Worm (Caenorhabditis elegans) whole organism, L1 larva: ENCODE data around the gene maph-1.3.

Experiments used
- C04F5.9 ChIP-seq: sonication (generic microtip); optimal IDR thresholded peaks from 2 replicates; lab custom pipeline; 2016; ENCODE audit warnings: missing genetic modification characterization, missing compliant biosample characterization
- Y116A8C.19 ChIP-seq: sonication (generic microtip); optimal IDR thresholded peaks from 2 replicates; lab custom pipeline; 2016; ENCODE audit warnings: missing compliant biosample characterization, missing genetic modification characterization, borderline replicate concordance
- aly-2 ChIP-seq: fragments of 150-350 bp; optimal IDR thresholded peaks from 2 replicates; lab custom pipeline; 2014; ENCODE audit warnings: missing biosample characterization, missing genetic modification characterization
- ama-1 ChIP-seq: fragments of 150-350 bp; optimal IDR thresholded peaks from 2 replicates; lab custom pipeline; 2014
- blmp-1 ChIP-seq: fragments of 150-350 bp; optimal IDR thresholded peaks from 2 replicates; lab custom pipeline; 2014; ENCODE audit warnings: missing biosample characterization, missing genetic modification characterization
- ceh-88 ChIP-seq: fragments of 200-800 bp; sonication (Bioruptor generic); IDR thresholded peaks from 2 replicates; pipeline ENCODE4 v1.3.6; 2022; ENCODE audit warnings: missing genetic modification characterization, missing compliant biosample characterization
- ceh-90 ChIP-seq: sonication (generic microtip); optimal IDR thresholded peaks from 2 replicates; lab custom pipeline; 2016; ENCODE audit warnings: missing genetic modification characterization, missing compliant biosample characterization
- efl-1 ChIP-seq, 4 experiments: fragments of 150-350 bp; optimal IDR thresholded peaks in 3 of 4; peaks in 1 of 4; 1 replicate in 1 of 4; 2 replicates in 3 of 4; lab custom pipeline; 2014; ENCODE audit warnings: missing biosample characterization in 2 of 4, missing genetic modification characterization in 2 of 4, missing genetic modification reagents in 2 of 4
- efl-3 ChIP-seq: fragments of 200-800 bp; sonication (Bioruptor generic); optimal IDR thresholded peaks from 2 replicates; lab custom pipeline; 2018; ENCODE audit warnings: mild to moderate bottlenecking, missing genetic modification characterization, missing compliant biosample characterization
- egl-27 ChIP-seq, 2 experiments: fragments of 150-350 bp in 1 of 2; sonication (generic microtip); optimal IDR thresholded peaks; 3 replicates each; lab custom pipeline; 2017 to 2018; ENCODE audit warnings: missing biosample characterization in 2 of 2, missing genetic modification characterization in 2 of 2, missing genetic modification reagents in 2 of 2
- elt-3 ChIP-seq, 6 experiments: fragments of 150-350 bp in 1 of 6; sonication (generic microtip); optimal IDR thresholded peaks; 2 replicates each; lab custom pipeline; 2017 to 2018; ENCODE audit warnings: missing biosample characterization in 6 of 6, missing genetic modification characterization in 6 of 6, inconsistent platforms in 1 of 6
- ets-5 ChIP-seq: fragments of 200-800 bp; sonication (Bioruptor generic); IDR thresholded peaks from 2 replicates; pipeline ENCODE4 v1.3.6; 2022; ENCODE audit warnings: missing genetic modification characterization, missing compliant biosample characterization
- fkh-10 ChIP-seq: sonication (generic microtip); optimal IDR thresholded peaks from 2 replicates; lab custom pipeline; 2017; ENCODE audit warnings: missing biosample characterization, missing genetic modification reagents, missing genetic modification characterization
- fkh-8 ChIP-seq: sonication (generic microtip); optimal IDR thresholded peaks from 2 replicates; lab custom pipeline; 2016; ENCODE audit warnings: mild to moderate bottlenecking, missing genetic modification characterization, missing compliant biosample characterization
- hlh-17 ChIP-seq: fragments of 200-800 bp; sonication (Bioruptor generic); optimal IDR thresholded peaks from 2 replicates; lab custom pipeline; 2018; ENCODE audit warnings: missing genetic modification characterization, mild to moderate bottlenecking, missing compliant biosample characterization, moderate library complexity, borderline replicate concordance
- hlh-4 ChIP-seq: sonication (generic microtip); optimal IDR thresholded peaks from 2 replicates; lab custom pipeline; 2016; ENCODE audit warnings: mild to moderate bottlenecking, missing genetic modification characterization, missing compliant biosample characterization
- hpl-2 ChIP-seq: fragments of 150-350 bp; optimal IDR thresholded peaks from 2 replicates; lab custom pipeline; 2014; ENCODE audit warnings: missing biosample characterization, missing genetic modification reagents, missing genetic modification characterization
- lin-13 ChIP-seq: fragments of 150-350 bp; optimal IDR thresholded peaks from 2 replicates; lab custom pipeline; 2014; ENCODE audit warnings: missing biosample characterization, missing genetic modification reagents, missing genetic modification characterization
- lin-14 ChIP-seq: fragments of 200-800 bp; sonication (Bioruptor generic); optimal IDR thresholded peaks from 2 replicates; lab custom pipeline; 2018; ENCODE audit warnings: mild to moderate bottlenecking, missing genetic modification characterization, moderate library complexity, missing compliant biosample characterization
- lin-35 ChIP-seq, 2 experiments: fragments of 150-350 bp; optimal IDR thresholded peaks; 2 replicates each; lab custom pipeline; 2014; ENCODE audit warnings: missing biosample characterization in 2 of 2, missing genetic modification characterization in 2 of 2, missing genetic modification reagents in 2 of 2
- lir-3 ChIP-seq: sonication (generic microtip); optimal IDR thresholded peaks from 2 replicates; lab custom pipeline; 2016; ENCODE audit warnings: mild to moderate bottlenecking, missing genetic modification characterization, moderate library complexity, missing compliant biosample characterization; ENCODE audit not compliant: poor library complexity
- lsy-2 ChIP-seq, 2 experiments: fragments of 150-350 bp; optimal IDR thresholded peaks; 2 replicates each; lab custom pipeline; 2014; ENCODE audit warnings: missing biosample characterization in 2 of 2, missing genetic modification characterization in 2 of 2
- mdl-1 ChIP-seq, 2 experiments: fragments of 150-350 bp; optimal IDR thresholded peaks; 2 replicates each; lab custom pipeline; 2014 to 2017; ENCODE audit warnings: missing biosample characterization in 2 of 2, missing genetic modification characterization in 2 of 2, inconsistent platforms in 1 of 2
- mef-2 ChIP-seq: fragments of 150-350 bp; optimal IDR thresholded peaks from 2 replicates; lab custom pipeline; 2014; ENCODE audit warnings: missing biosample characterization, missing genetic modification characterization
- nhr-11 ChIP-seq: fragments of 150-350 bp; optimal IDR thresholded peaks from 2 replicates; lab custom pipeline; 2014; ENCODE audit warnings: missing biosample characterization, missing genetic modification characterization
- nhr-12 ChIP-seq: sonication (generic microtip); optimal IDR thresholded peaks from 2 replicates; lab custom pipeline; 2017; ENCODE audit warnings: missing biosample characterization, missing genetic modification characterization
- nhr-20 ChIP-seq: sonication (generic microtip); optimal IDR thresholded peaks from 2 replicates; lab custom pipeline; 2016; ENCODE audit warnings: mild to moderate bottlenecking, missing genetic modification characterization, missing compliant biosample characterization
- nhr-71 ChIP-seq: sonication (generic microtip); optimal IDR thresholded peaks from 2 replicates; lab custom pipeline; 2016; ENCODE audit warnings: mild to moderate bottlenecking, missing genetic modification characterization, moderate library complexity, missing compliant biosample characterization
- nhr-77 ChIP-seq: fragments of 150-350 bp; optimal IDR thresholded peaks from 2 replicates; lab custom pipeline; 2014; ENCODE audit warnings: missing biosample characterization, missing genetic modification characterization
- pag-3 ChIP-seq: sonication (generic microtip); optimal IDR thresholded peaks from 2 replicates; lab custom pipeline; 2017; ENCODE audit warnings: missing genetic modification characterization, mild to moderate bottlenecking, missing compliant biosample characterization, antibody characterized with exemption, borderline replicate concordance; ENCODE audit not compliant: insufficient read depth
- rnt-1 ChIP-seq: sonication (generic microtip); optimal IDR thresholded peaks from 2 replicates; lab custom pipeline; 2016; ENCODE audit warnings: mild to moderate bottlenecking, missing genetic modification characterization, moderate library complexity, missing compliant biosample characterization
- skn-1 ChIP-seq: fragments of 150-350 bp; optimal IDR thresholded peaks from 2 replicates; lab custom pipeline; 2014; ENCODE audit warnings: missing biosample characterization, missing genetic modification characterization
- snu-23 ChIP-seq: sonication (generic microtip); optimal IDR thresholded peaks from 2 replicates; lab custom pipeline; 2016; ENCODE audit warnings: missing genetic modification characterization, missing compliant biosample characterization
- swsn-7 ChIP-seq: sonication (generic microtip); optimal IDR thresholded peaks from 2 replicates; lab custom pipeline; 2016; ENCODE audit warnings: missing genetic modification characterization, missing compliant biosample characterization
- tbx-2 ChIP-seq: sonication (generic microtip); optimal IDR thresholded peaks from 2 replicates; lab custom pipeline; 2016; ENCODE audit warnings: missing genetic modification characterization, missing compliant biosample characterization
- unc-30 ChIP-seq: sonication (generic microtip); optimal IDR thresholded peaks from 2 replicates; lab custom pipeline; 2017; ENCODE audit warnings: missing biosample characterization, missing genetic modification characterization
- unc-62 ChIP-seq: fragments of 150-350 bp; optimal IDR thresholded peaks from 2 replicates; lab custom pipeline; 2014; ENCODE audit warnings: missing biosample characterization, missing genetic modification reagents, missing genetic modification characterization
- unc-98 ChIP-seq: fragments of 200-800 bp; sonication (Bioruptor generic); IDR thresholded peaks from 2 replicates; pipeline ENCODE4 v1.3.6; 2022; ENCODE audit warnings: missing genetic modification characterization, missing compliant biosample characterization
- vab-15 ChIP-seq: sonication (generic microtip); optimal IDR thresholded peaks from 2 replicates; lab custom pipeline; 2017; ENCODE audit warnings: missing genotype, mild to moderate bottlenecking, missing genetic modification characterization, missing compliant biosample characterization
- xbp-1 ChIP-seq: sonication (generic microtip); optimal IDR thresholded peaks from 2 replicates; lab custom pipeline; 2016; ENCODE audit warnings: missing genetic modification characterization, missing compliant biosample characterization
- zip-4 ChIP-seq: fragments of 200-800 bp; sonication (Bioruptor generic); optimal IDR thresholded peaks from 2 replicates; lab custom pipeline; 2018; ENCODE audit warnings: mild to moderate bottlenecking, missing genetic modification characterization, moderate library complexity, missing compliant biosample characterization
- ztf-11 ChIP-seq, 2 experiments: sonication (generic microtip); optimal IDR thresholded peaks; 2 replicates each; lab custom pipeline; 2016 to 2017; ENCODE audit warnings: missing genetic modification characterization in 2 of 2, missing biosample characterization in 1 of 2, missing compliant biosample characterization in 1 of 2
- ztf-4 ChIP-seq: fragments of 150-350 bp; optimal IDR thresholded peaks from 2 replicates; lab custom pipeline; 2014; ENCODE audit warnings: missing biosample characterization, missing genetic modification characterization

The maph-1.3 gene

ce11 chrIII:3872978-3873377 is 28.3 kb downstream of the maph-1.3 start:
- TF ChIP-seq ama-1 (lab: Kevin White, UChicago) (no peak), nhr-12 (tag; lab: Kevin White, UChicago) (no peak), efl-1 (optimal IDR thresholded peaks at IDR 0.05; lab: Kevin White, UChicago) (no peak), efl-1 (GFP tag; optimal IDR thresholded peaks at IDR 0.05 in 1 of 2; lab: Kevin White, UChicago) (peak in 1 of 2 experiments; percentile 63)
- TF ChIP-seq, all 84 proteins: peak for 1

ce11 chrIII:3873424-3873823 is 28.7 kb downstream of the maph-1.3 start:
- TF ChIP-seq nhr-11 (tag; lab: Kevin White, UChicago) (no peak), zip-4 (GFP tag; lab: Kevin White, UChicago) (no peak), unc-98 (GFP tag; lab: Robert Waterston, UW) (no peak), hlh-4 (tag; lab: Kevin White, UChicago) (no peak), nhr-77 (no peak), pag-3 (tag; lab: Kevin White, UChicago) (no peak), hpl-2 (GFP tag; lab: Kevin White, UChicago) (no peak), lir-3 (no peak), skn-1 (tag; lab: Kevin White, UChicago) (peak; percentile 21), ztf-11 (tag; optimal IDR thresholded peaks at IDR 0.05; lab: Kevin White, UChicago) (no peak), lin-35 (GFP tag; optimal IDR thresholded peaks at IDR 0.05; lab: Kevin White, UChicago) (peak in 1 of 2 experiments; percentile 28), nhr-71 (tag; lab: Kevin White, UChicago) (peak; percentile 26), nhr-12 (tag; lab: Kevin White, UChicago) (no peak), unc-62 (GFP tag; lab: Kevin White, UChicago) (no peak), swsn-7 (tag; lab: Kevin White, UChicago) (peak; percentile 14), mdl-1 (tag; optimal IDR thresholded peaks at IDR 0.05; lab: Kevin White, UChicago) (peak in 1 of 2 experiments; percentile 9), efl-1 (optimal IDR thresholded peaks at IDR 0.05; lab: Kevin White, UChicago) (peak in 1 of 2 experiments; percentile 19), efl-1 (GFP tag; optimal IDR thresholded peaks at IDR 0.05 in 1 of 2; lab: Kevin White, UChicago) (peak in 1 of 2 experiments; percentile 78), aly-2 (tag; lab: Kevin White, UChicago) (no peak), unc-30 (no peak), blmp-1 (tag; lab: Kevin White, UChicago) (no peak), lsy-2 (tag; optimal IDR thresholded peaks at IDR 0.05; lab: Kevin White, UChicago) (no peak), C04F5.9 (no peak), ceh-90 (tag; lab: Kevin White, UChicago) (no peak), snu-23 (GFP tag; lab: Kevin White, UChicago) (peak; percentile 13), ets-5 (GFP tag; lab: Robert Waterston, UW) (no peak), Y116A8C.19 (tag; lab: Kevin White, UChicago) (no peak), elt-3 (tag; optimal IDR thresholded peaks at IDR 0.05; lab: Kevin White, UChicago) (no peak), ceh-88 (GFP tag; lab: Robert Waterston, UW) (no peak), tbx-2 (tag; lab: Kevin White, UChicago) (no peak), hlh-17 (GFP tag; lab: Kevin White, UChicago) (no peak), xbp-1 (tag; lab: Kevin White, UChicago) (no peak), mef-2 (tag; lab: Kevin White, UChicago) (no peak), fkh-8 (tag; lab: Kevin White, UChicago) (no peak), nhr-20 (tag; lab: Kevin White, UChicago) (no peak), efl-3 (no peak), ztf-4 (tag; lab: Kevin White, UChicago) (no peak), rnt-1 (tag; lab: Kevin White, UChicago) (no peak), egl-27 (tag; optimal IDR thresholded peaks at IDR 0.05; lab: Kevin White, UChicago) (no peak), lin-13 (GFP tag; lab: Kevin White, UChicago) (no peak), lin-14 (peak; percentile 47), fkh-10 (GFP tag; lab: Kevin White, UChicago) (no peak), vab-15 (tag; lab: Kevin White, UChicago) (no peak)
